Fruit fly (Drosophila melanogaster) whole organism, embryonic: ENCODE measurements around the gene hiro.

Experiments used
- Aef1 ChIP-seq: fragments of 200-800 bp; sonication (Bioruptor generic); IDR thresholded peaks from 3 replicates; pipeline ENCODE4 v1.3.6; 2022; ENCODE audit warnings: missing biosample characterization, missing genetic modification characterization
- CG10431 ChIP-seq: fragments of 200-800 bp; sonication (Bioruptor generic); optimal IDR thresholded peaks from 3 replicates; lab custom pipeline; 2018; ENCODE audit warnings: missing biosample characterization, mild to moderate bottlenecking, missing genetic modification characterization
- CG10959 ChIP-seq: fragments of 200-800 bp; sonication (Bioruptor generic); IDR thresholded peaks from 2 replicates; pipeline ENCODE4 v1.3.6; 2022; ENCODE audit warnings: missing biosample characterization, missing genetic modification characterization
- CG11085 ChIP-seq: fragments of 200-800 bp; sonication (Bioruptor generic); IDR thresholded peaks from 2 replicates; pipeline ENCODE4 v1.3.6; 2022; ENCODE audit warnings: missing biosample characterization, missing genetic modification characterization
- CG12155 ChIP-seq: fragments of 200-800 bp; sonication (Bioruptor generic); optimal IDR thresholded peaks from 3 replicates; lab custom pipeline; 2016; ENCODE audit warnings: missing biosample characterization, missing genetic modification characterization
- CG13775 ChIP-seq: fragments of 200-800 bp; sonication (Bioruptor generic); optimal IDR thresholded peaks from 3 replicates; lab custom pipeline; 2017; ENCODE audit warnings: missing biosample characterization, mild to moderate bottlenecking, missing genetic modification characterization
- CG14965 ChIP-seq: fragments of 200-800 bp; sonication (Bioruptor generic); optimal IDR thresholded peaks from 2 replicates; lab custom pipeline; 2016; ENCODE audit warnings: missing biosample characterization, missing genetic modification characterization, borderline replicate concordance
- CG15011 ChIP-seq: fragments of 200-800 bp; sonication (Bioruptor generic); optimal IDR thresholded peaks from 3 replicates; lab custom pipeline; 2018; ENCODE audit warnings: missing biosample characterization, mild to moderate bottlenecking, missing genetic modification characterization
- CG15073 ChIP-seq: fragments of 200-800 bp; sonication (Bioruptor generic); optimal IDR thresholded peaks from 2 replicates; lab custom pipeline; 2016; ENCODE audit warnings: missing biosample characterization, missing genetic modification characterization
- CG2199 ChIP-seq: fragments of 200-800 bp; sonication (Bioruptor generic); IDR thresholded peaks from 3 replicates; pipeline ENCODE4 v1.3.6; 2022; ENCODE audit warnings: missing biosample characterization, missing genetic modification characterization
- CG5180 ChIP-seq: fragments of 200-800 bp; sonication (Bioruptor generic); optimal IDR thresholded peaks from 3 replicates; lab custom pipeline; 2017; ENCODE audit warnings: missing biosample characterization, missing genetic modification characterization, mild to moderate bottlenecking, moderate library complexity, missing genetic modification reagents
- CG6254 ChIP-seq: fragments of 200-800 bp; sonication (Bioruptor generic); optimal IDR thresholded peaks from 3 replicates; lab custom pipeline; 2017; ENCODE audit warnings: mild to moderate bottlenecking, missing biosample characterization, missing genetic modification reagents, missing genetic modification characterization
- CG7928 ChIP-seq: fragments of 200-800 bp; sonication (Bioruptor generic); optimal IDR thresholded peaks from 2 replicates; lab custom pipeline; 2017; ENCODE audit warnings: missing biosample characterization, mild to moderate bottlenecking, missing genetic modification characterization
- CG7963 ChIP-seq: fragments of 200-800 bp; sonication (Bioruptor generic); IDR thresholded peaks from 3 replicates; pipeline ENCODE4 v1.3.6; 2022; ENCODE audit warnings: missing biosample characterization, missing genetic modification characterization; ENCODE audit not compliant: partially characterized antibody
- CG7987 ChIP-seq: fragments of 200-800 bp; sonication (Bioruptor generic); optimal IDR thresholded peaks from 2 replicates; lab custom pipeline; 2018; ENCODE audit warnings: missing biosample characterization, mild to moderate bottlenecking, missing genetic modification characterization, moderate library complexity
- CG9609 ChIP-seq: fragments of 200-800 bp; sonication (Bioruptor generic); optimal IDR thresholded peaks from 3 replicates; lab custom pipeline; 2016; ENCODE audit warnings: missing biosample characterization, missing genetic modification characterization
- Camta ChIP-seq: fragments of 200-800 bp; sonication (Bioruptor generic); optimal IDR thresholded peaks from 2 replicates; lab custom pipeline; 2016; ENCODE audit warnings: missing biosample characterization, missing genetic modification characterization
- CkIIα-i1 ChIP-seq: fragments of 200-800 bp; sonication (Bioruptor generic); IDR thresholded peaks from 2 replicates; pipeline ENCODE4 v1.3.6; 2022; ENCODE audit warnings: missing biosample characterization, missing genetic modification characterization
- Dp ChIP-seq: fragments of 200-800 bp; sonication (Bioruptor generic); optimal IDR thresholded peaks from 2 replicates; lab custom pipeline; 2018; ENCODE audit warnings: missing biosample characterization, mild to moderate bottlenecking, missing genetic modification characterization, moderate library complexity
- HLHmδ ChIP-seq: fragments of 200-800 bp; sonication (Bioruptor generic); optimal IDR thresholded peaks from 2 replicates; lab custom pipeline; 2018; ENCODE audit warnings: missing biosample characterization, mild to moderate bottlenecking, missing genetic modification characterization, moderate library complexity
- Hey ChIP-seq: fragments of 200-800 bp; sonication (Bioruptor generic); optimal IDR thresholded peaks from 3 replicates; lab custom pipeline; 2018; ENCODE audit warnings: missing biosample characterization, mild to moderate bottlenecking, missing genetic modification characterization
- Hr78 ChIP-seq, 2 experiments: fragments of 200-800 bp in 1 of 2; fragments of >200 bp in 1 of 2; sonication (Bioruptor generic) in 1 of 2; optimal IDR thresholded peaks; 2 replicates each; lab custom pipeline; 2017 to 2019; ENCODE audit warnings: missing biosample characterization in 2 of 2, missing genetic modification characterization in 2 of 2, mild to moderate bottlenecking in 1 of 2, moderate library complexity in 1 of 2
- Kr ChIP-seq: fragments of 200-800 bp; sonication (Bioruptor generic); optimal IDR thresholded peaks from 2 replicates; lab custom pipeline; 2017; ENCODE audit warnings: missing biosample characterization, mild to moderate bottlenecking, missing genetic modification characterization
- NC2α ChIP-seq: fragments of 200-800 bp; sonication (Bioruptor generic); optimal IDR thresholded peaks from 2 replicates; lab custom pipeline; 2016; ENCODE audit warnings: missing biosample characterization, missing genetic modification characterization
- NC2β ChIP-seq: fragments of 200-800 bp; sonication (Bioruptor generic); optimal IDR thresholded peaks from 2 replicates; lab custom pipeline; 2016; ENCODE audit warnings: missing biosample characterization, missing genetic modification characterization
- NFAT ChIP-seq: fragments of 200-800 bp; sonication (Bioruptor generic); IDR thresholded peaks from 2 replicates; pipeline ENCODE4 v1.3.6; 2022; ENCODE audit warnings: missing biosample characterization, missing genetic modification characterization
- NfI ChIP-seq: fragments of 200-800 bp; sonication (Bioruptor generic); optimal IDR thresholded peaks from 3 replicates; lab custom pipeline; 2018; ENCODE audit warnings: missing biosample characterization, mild to moderate bottlenecking, missing genetic modification characterization, moderate library complexity
- Pdp1 ChIP-seq, 2 experiments: fragments of 200-800 bp; sonication (Bioruptor generic); optimal IDR thresholded peaks; 3 replicates each; lab custom pipeline; 2016; ENCODE audit warnings: missing biosample characterization in 2 of 2, missing genetic modification characterization in 2 of 2, mild to moderate bottlenecking in 1 of 2, moderate library complexity in 1 of 2
- Six4 ChIP-seq: fragments of 200-800 bp; sonication (Bioruptor generic); optimal IDR thresholded peaks from 2 replicates; lab custom pipeline; 2016; ENCODE audit warnings: missing biosample characterization, missing genetic modification characterization
- ap ChIP-seq: fragments of 200-800 bp; sonication (Bioruptor generic); IDR thresholded peaks from 2 replicates; pipeline ENCODE4 v1.3.6; 2022; ENCODE audit warnings: missing biosample characterization, missing genetic modification characterization
- bbx ChIP-seq: fragments of 200-800 bp; sonication (Bioruptor generic); IDR thresholded peaks from 2 replicates; pipeline ENCODE4 v1.3.6; 2022; ENCODE audit warnings: missing biosample characterization, missing genetic modification characterization; ENCODE audit not compliant: partially characterized antibody
- cg ChIP-seq: fragments of 200-800 bp; sonication (Bioruptor generic); optimal IDR thresholded peaks from 3 replicates; lab custom pipeline; 2019; ENCODE audit warnings: missing biosample characterization, mild to moderate bottlenecking, missing genetic modification characterization, moderate library complexity
- chinmo ChIP-seq: fragments of 200-800 bp; sonication (Bioruptor generic); IDR thresholded peaks from 4 replicates; pipeline ENCODE4 v1.3.6; 2022; ENCODE audit warnings: missing biosample characterization, missing genetic modification characterization; ENCODE audit not compliant: partially characterized antibody
- chm ChIP-seq: fragments of 200-800 bp; sonication (Bioruptor generic); IDR thresholded peaks from 2 replicates; pipeline ENCODE4 v1.3.6; 2022; ENCODE audit warnings: missing biosample characterization, missing genetic modification characterization
- dmrt99B ChIP-seq: fragments of 200-800 bp; sonication (Bioruptor generic); optimal IDR thresholded peaks from 2 replicates; lab custom pipeline; 2018; ENCODE audit warnings: missing biosample characterization, mild to moderate bottlenecking, missing genetic modification characterization, moderate library complexity
- fd102C ChIP-seq: fragments of 200-800 bp; sonication (Bioruptor generic); optimal IDR thresholded peaks from 2 replicates; lab custom pipeline; 2018; ENCODE audit warnings: missing biosample characterization, mild to moderate bottlenecking, missing genetic modification characterization, moderate library complexity
- kah ChIP-seq: fragments of 200-800 bp; sonication (Bioruptor generic); optimal IDR thresholded peaks from 2 replicates; lab custom pipeline; 2018; ENCODE audit warnings: missing biosample characterization, mild to moderate bottlenecking, missing genetic modification characterization
- kay ChIP-seq: fragments of 200-800 bp; sonication (Bioruptor generic); optimal IDR thresholded peaks from 2 replicates; lab custom pipeline; 2016; ENCODE audit warnings: missing biosample characterization, missing genetic modification characterization
- lmd ChIP-seq: fragments of 200-800 bp; sonication (Bioruptor generic); IDR thresholded peaks from 2 replicates; pipeline ENCODE4 v1.3.6; 2022; ENCODE audit warnings: missing biosample characterization, missing genetic modification characterization
- mam ChIP-seq: fragments of 200-800 bp; sonication (Bioruptor generic); optimal IDR thresholded peaks from 3 replicates; lab custom pipeline; 2016; ENCODE audit warnings: missing biosample characterization, missing genetic modification characterization
- nerfin-2 ChIP-seq: fragments of 200-800 bp; sonication (Bioruptor generic); IDR thresholded peaks from 2 replicates; pipeline ENCODE4 v1.3.6; 2022; ENCODE audit warnings: missing biosample characterization, missing genetic modification characterization; ENCODE audit not compliant: partially characterized antibody
- org-1 ChIP-seq: fragments of 200-800 bp; sonication (Bioruptor generic); optimal IDR thresholded peaks from 2 replicates; lab custom pipeline; 2017; ENCODE audit warnings: missing biosample characterization, missing genetic modification characterization
- pros ChIP-seq: fragments of 200-800 bp; sonication (Bioruptor generic); optimal IDR thresholded peaks from 3 replicates; lab custom pipeline; 2019; ENCODE audit warnings: missing biosample characterization, mild to moderate bottlenecking, missing genetic modification characterization, moderate library complexity
- schlank ChIP-seq: fragments of 200-800 bp; sonication (Bioruptor generic); optimal IDR thresholded peaks from 2 replicates; lab custom pipeline; 2018; ENCODE audit warnings: missing biosample characterization, mild to moderate bottlenecking, missing genetic modification characterization
- sna ChIP-seq: fragments of 200-800 bp; sonication (Bioruptor generic); IDR thresholded peaks from 2 replicates; pipeline ENCODE4 v1.3.6; 2022; ENCODE audit warnings: missing biosample characterization, missing genetic modification characterization; ENCODE audit not compliant: partially characterized antibody
- wdn ChIP-seq: fragments of 200-800 bp; sonication (Bioruptor generic); IDR thresholded peaks from 2 replicates; pipeline ENCODE4 v1.3.6; 2022; ENCODE audit warnings: missing biosample characterization, missing genetic modification characterization
- zen2 ChIP-seq: fragments of 200-800 bp; sonication (Bioruptor generic); IDR thresholded peaks from 3 replicates; pipeline ENCODE4 v1.3.6; 2022; ENCODE audit warnings: missing biosample characterization, missing genetic modification characterization; ENCODE audit not compliant: partially characterized antibody

Gene hiro

DNA sequence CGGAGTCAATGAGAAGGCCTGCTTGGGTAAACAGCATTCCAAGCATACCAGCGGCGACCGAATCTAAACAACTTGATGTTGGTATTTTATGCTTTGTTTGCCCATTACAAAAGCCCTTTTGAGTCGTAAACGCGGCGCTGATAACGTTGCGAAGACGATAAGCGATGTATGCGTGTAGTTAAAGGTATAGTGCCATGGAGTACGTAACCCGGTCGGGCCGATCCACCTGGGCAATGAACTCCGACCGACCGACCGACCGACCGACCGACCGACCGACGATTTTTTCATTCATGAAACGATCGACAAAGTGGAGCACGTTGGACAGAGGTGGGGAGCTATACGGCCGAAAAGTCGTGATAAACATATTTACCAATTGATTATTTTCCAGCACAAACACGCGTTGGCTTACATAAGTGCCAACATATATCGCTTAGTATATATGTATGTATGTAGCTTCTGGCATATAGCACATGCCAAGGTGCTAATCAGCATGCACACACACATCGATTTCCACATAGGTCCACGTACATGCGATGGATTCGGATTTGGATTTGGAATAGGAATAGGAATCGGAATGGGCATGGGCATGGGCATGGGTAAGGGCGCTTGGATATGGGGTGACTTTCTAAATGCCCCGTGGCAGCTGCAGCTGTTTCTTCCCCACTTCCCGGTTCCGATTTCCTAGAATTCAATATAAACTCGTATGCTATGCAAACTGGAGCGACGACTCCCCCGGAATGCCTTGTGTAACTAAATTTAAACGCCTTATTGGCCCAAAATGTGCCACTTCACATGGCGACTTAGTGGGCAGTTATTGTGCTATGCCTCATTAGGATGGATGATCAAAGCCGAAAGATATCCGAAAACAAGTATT, 44.7 kb downstream of the hiro start (continued):
- no peak for TF ChIP-seq CG7963
- no peak for TF ChIP-seq CG15011 (GFP tag; lab: Kevin White, UChicago)
- peak; percentile 70; the same call in 1 of the 4 replicates for TF ChIP-seq chinmo
- TF ChIP-seq Six4 (GFP tag; lab: Kevin White, UChicago), result no peak
- TF ChIP-seq Kr (GFP tag; lab: Kevin White, UChicago), result no peak
- no peak for TF ChIP-seq CG9609
- TF ChIP-seq CG5180 (GFP tag; lab: Kevin White, UChicago), result no peak
- peak; percentile 93 for TF ChIP-seq CG2199
- no peak for TF ChIP-seq wdn (GFP tag; lab: Robert Waterston, UW)
- 0 out of 2 replicates have a peak, but pooled peaks have one; percentile 9 for TF ChIP-seq bbx
- TF ChIP-seq Pdp1 (GFP tag; optimal IDR thresholded peaks at IDR 0.05; lab: Kevin White, UChicago), result peak in 1 of 2 experiments; percentile 96
- no peak for TF ChIP-seq schlank (tag; lab: Kevin White, UChicago)
- peak; percentile 22 for TF ChIP-seq CG14965
- no peak for TF ChIP-seq NC2β
- no peak for TF ChIP-seq kah
- no peak for TF ChIP-seq CG11085 (GFP tag; lab: Robert Waterston, UW)
- TF ChIP-seq CG6254 (GFP tag; lab: Kevin White, UChicago), result no peak
- peak; percentile 41 for TF ChIP-seq org-1 (GFP tag; lab: Kevin White, UChicago)
- TF ChIP-seq cg (GFP tag; lab: Kevin White, UChicago), result peak; percentile 56
- TF ChIP-seq Dp, result no peak
- no peak for TF ChIP-seq CG7928 (GFP tag; lab: Kevin White, UChicago)
- peak; percentile 44 for TF ChIP-seq CG7987 (GFP tag; lab: Kevin White, UChicago)
- TF ChIP-seq mam (GFP tag; lab: Kevin White, UChicago), result no peak
- TF ChIP-seq CkIIα-i1 (GFP tag; lab: Robert Waterston, UW), result no peak
- TF ChIP-seq NC2α (GFP tag; lab: Kevin White, UChicago), result peak; percentile 12
- TF ChIP-seq chm (GFP tag; lab: Robert Waterston, UW), result no peak
- no peak for TF ChIP-seq CG13775 (GFP tag; lab: Kevin White, UChicago)
- no peak for TF ChIP-seq sna (GFP tag; lab: Robert Waterston, UW)
- no peak for TF ChIP-seq pros
- no peak for TF ChIP-seq lmd (GFP tag; lab: Robert Waterston, UW)
- no peak for TF ChIP-seq CG15073 (GFP tag; lab: Kevin White, UChicago)
- TF ChIP-seq Aef1 (GFP tag; lab: Robert Waterston, UW), result no peak
- TF ChIP-seq zen2 (GFP tag; lab: Robert Waterston, UW), result 0 out of 3 replicates have a peak, but pooled peaks have one; percentile 24
- TF ChIP-seq Camta (GFP tag; lab: Kevin White, UChicago), result peak; percentile 58
- TF ChIP-seq fd102C, result no peak
- no peak for TF ChIP-seq NfI (GFP tag; lab: Kevin White, UChicago)
- no peak for TF ChIP-seq CG12155
- 0 out of 2 replicates have a peak, but pooled peaks have one; percentile 2 for TF ChIP-seq CG10959 (GFP tag; lab: Robert Waterston, UW)
- no peak for TF ChIP-seq nerfin-2 (GFP tag; lab: Robert Waterston, UW)
- peak; percentile 52 for TF ChIP-seq Hey (tag; lab: Kevin White, UChicago)
- no peak for TF ChIP-seq kay
- peak; percentile 42 for TF ChIP-seq HLHmδ (GFP tag; lab: Kevin White, UChicago)
- TF ChIP-seq NFAT, result peak; percentile 5; the same call in 1 of the 2 replicates
- peak in 1 of 2 experiments; percentile 98 for TF ChIP-seq Hr78 (GFP tag; optimal IDR thresholded peaks at IDR 0.05; lab: Kevin White, UChicago)
- 0 out of 2 replicates have a peak, but pooled peaks have one; percentile 2 for TF ChIP-seq ap
- TF ChIP-seq dmrt99B, result no peak
- TF ChIP-seq CG10431, result peak; percentile 71
